Worm (Caenorhabditis elegans): Measurements from ENCODE around the gene col-162.

Gene col-162

DNA sequence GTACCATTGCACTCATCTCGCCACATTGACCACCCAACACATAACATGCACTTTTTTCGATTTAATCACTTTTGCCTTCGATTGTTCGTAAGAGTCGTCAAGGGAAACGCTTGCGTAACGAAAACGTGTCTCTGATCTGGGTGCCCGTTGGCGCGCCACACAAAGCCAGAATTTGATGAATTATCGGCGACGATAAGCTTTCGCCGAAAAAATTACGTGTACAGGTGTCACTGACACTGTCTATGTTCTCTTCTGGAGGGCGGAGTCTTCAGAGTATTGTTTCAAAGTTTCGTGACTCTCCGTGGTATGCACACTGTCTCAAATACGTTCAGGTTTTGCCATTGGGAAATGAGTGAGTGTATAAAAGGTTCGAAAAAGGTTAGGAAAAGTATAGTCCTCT lies 31.1 kb upstream of the col-162 start, which contains the start of gene F53F1.4:
F53F1.4 (plus strand) TSS at position 390 of the 400 bp plus-strand sequence.
- TF ChIP-seq ceh-31 (tag; optimal IDR thresholded peaks at IDR 0.05), result no peak
- TF ChIP-seq hlh-6 (tag; optimal IDR thresholded peaks at IDR 0.05), result no peak
- no peak for TF ChIP-seq unc-55 (GFP tag; optimal IDR thresholded peaks at IDR 0.05)
- no peak for TF ChIP-seq ama-1 (optimal IDR thresholded peaks at IDR 0.05)
- no peak for TF ChIP-seq ahr-1 (tag; optimal IDR thresholded peaks at IDR 0.05)
- no peak for TF ChIP-seq tbx-7 (tag; optimal IDR thresholded peaks at IDR 0.05)
- no peak for TF ChIP-seq hlh-13 (GFP tag; optimal IDR thresholded peaks at IDR 0.05)
- TF ChIP-seq unc-86 (tag; optimal IDR thresholded peaks at IDR 0.05), result no peak
- no peak for TF ChIP-seq elt-2 (tag; optimal IDR thresholded peaks at IDR 0.05)

DNA sequence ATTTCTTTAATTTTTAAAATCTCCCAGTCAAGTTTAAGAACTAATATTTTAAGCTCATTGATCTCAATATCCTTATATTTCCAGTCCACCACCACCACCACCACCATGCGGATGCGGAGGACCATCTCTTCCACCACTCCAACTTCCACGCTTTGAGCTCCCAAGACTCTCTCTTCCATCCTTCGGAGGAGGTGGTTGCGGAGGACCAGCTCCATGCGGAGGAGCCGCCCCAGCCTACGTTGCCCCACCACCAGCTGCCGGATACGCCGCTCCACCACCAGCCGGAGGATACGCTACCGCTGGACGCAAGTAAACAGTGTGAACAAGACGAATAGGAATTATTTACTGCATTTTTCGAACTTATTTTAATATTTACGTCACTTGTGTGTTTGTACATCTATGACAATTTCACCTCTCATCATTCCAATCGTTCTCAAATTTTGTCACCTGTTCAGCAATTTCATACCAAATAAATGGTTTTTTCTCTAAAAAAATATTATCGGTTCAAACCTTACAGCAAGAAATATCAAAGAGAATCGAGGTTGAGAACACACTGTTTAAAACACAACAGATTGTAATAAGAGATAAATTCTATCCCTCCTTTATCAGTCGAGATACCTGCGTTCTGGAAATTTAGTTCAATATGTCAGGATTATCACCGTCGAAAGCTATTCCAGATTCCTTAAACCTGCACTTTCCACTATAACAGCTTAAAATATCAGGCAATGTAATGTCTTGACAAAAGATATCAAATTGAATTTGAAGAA lies 30.4 kb upstream of the col-162 start:
- peak; percentile 17 for TF ChIP-seq ceh-19 (GFP tag; optimal IDR thresholded peaks at IDR 0.05)
- TF ChIP-seq ceh-9 (tag; optimal IDR thresholded peaks at IDR 0.05), result no peak
- TF ChIP-seq unc-55 (GFP tag; optimal IDR thresholded peaks at IDR 0.05), result no peak
- TF ChIP-seq syd-9 (tag; optimal IDR thresholded peaks at IDR 0.05), result no peak
- peak; percentile 5 for TF ChIP-seq fkh-6 (tag; optimal IDR thresholded peaks at IDR 0.05)
- TF ChIP-seq ceh-2 (tag; optimal IDR thresholded peaks at IDR 0.05), result no peak
- TF ChIP-seq unc-42 (tag; optimal IDR thresholded peaks at IDR 0.05), result no peak

DNA sequence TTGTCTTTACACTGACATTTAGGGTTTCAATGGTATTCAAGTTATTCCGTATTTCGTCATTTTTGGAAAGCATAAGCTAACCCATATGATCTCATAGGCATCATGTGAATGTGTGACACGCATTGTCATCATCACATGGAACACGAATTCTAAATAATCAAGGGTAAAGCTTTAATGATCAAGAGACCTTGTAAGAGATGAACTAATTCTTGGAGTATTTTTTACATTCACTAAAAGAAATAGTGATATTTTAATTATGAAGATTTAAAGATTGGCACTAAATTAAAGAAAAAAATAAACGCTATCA lies 29.8 kb upstream of the col-162 start:
- TF ChIP-seq sox-4 (tag; optimal IDR thresholded peaks at IDR 0.05), result no peak
- TF ChIP-seq fkh-10 (GFP tag; optimal IDR thresholded peaks at IDR 0.05), result no peak
- no peak for TF ChIP-seq mec-3 (tag; optimal IDR thresholded peaks at IDR 0.05; ENCODE audit: borderline replicate concordance)
- TF ChIP-seq ceh-34 (tag; optimal IDR thresholded peaks at IDR 0.05), result no peak
- TF ChIP-seq che-1 (tag; optimal IDR thresholded peaks at IDR 0.05), result no peak
- TF ChIP-seq ceh-2 (tag; optimal IDR thresholded peaks at IDR 0.05), result no peak
- no peak for TF ChIP-seq sox-2 (GFP tag; IDR thresholded peaks at IDR 0.05)
- no peak for TF ChIP-seq C08G9.2 (tag; optimal IDR thresholded peaks at IDR 0.05)
- no peak for TF ChIP-seq ceh-18 (tag; optimal IDR thresholded peaks at IDR 0.05)
- TF ChIP-seq ceh-48 (tag; optimal IDR thresholded peaks at IDR 0.05), result no peak
- no peak for TF ChIP-seq ztf-16 (tag; optimal IDR thresholded peaks at IDR 0.05)
- no peak for TF ChIP-seq dve-1 (tag; optimal IDR thresholded peaks at IDR 0.05)
- TF ChIP-seq pax-1 (tag; optimal IDR thresholded peaks at IDR 0.05), result no peak
- no peak for TF ChIP-seq ceh-31 (tag; optimal IDR thresholded peaks at IDR 0.05)
- no peak for TF ChIP-seq unc-55 (GFP tag; optimal IDR thresholded peaks at IDR 0.05)
- no peak for TF ChIP-seq tbx-2 (tag; optimal IDR thresholded peaks at IDR 0.05)
- no peak for TF ChIP-seq pha-2 (tag; optimal IDR thresholded peaks at IDR 0.05)
- no peak for TF ChIP-seq madf-2 (tag; optimal IDR thresholded peaks at IDR 0.05)
- TF ChIP-seq Y22D7AL.16 (tag; optimal IDR thresholded peaks at IDR 0.05), result no peak

DNA sequence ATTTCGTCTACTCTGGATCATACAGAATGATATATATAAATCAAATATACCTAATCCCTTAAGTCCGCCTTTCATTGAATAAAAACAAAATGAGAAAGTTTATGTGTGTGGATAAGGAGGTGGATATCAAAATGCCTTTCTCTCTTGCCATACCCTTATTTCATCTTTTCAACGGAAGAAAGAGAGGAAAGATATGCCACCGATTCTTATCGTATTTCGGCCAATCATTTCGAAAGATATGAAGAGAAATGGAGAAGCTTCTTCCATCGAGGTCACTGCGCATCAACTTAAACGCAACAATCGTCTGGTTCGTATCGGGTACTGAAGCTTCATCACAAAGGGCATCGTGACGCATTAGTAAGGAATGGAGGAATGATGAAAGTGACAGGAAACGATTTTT lies 28.5 kb upstream of the col-162 start:
- no peak for TF ChIP-seq F13H6.1 (tag; optimal IDR thresholded peaks at IDR 0.05)
- no peak for TF ChIP-seq sox-4 (tag; optimal IDR thresholded peaks at IDR 0.05)
- no peak for TF ChIP-seq hlh-8 (tag; optimal IDR thresholded peaks at IDR 0.05)
- no peak for TF ChIP-seq unc-3 (GFP tag; conservative IDR thresholded peaks at IDR 0.05)
- no peak for TF ChIP-seq unc-3 (tag; optimal IDR thresholded peaks at IDR 0.05)
- TF ChIP-seq hlh-13 (GFP tag; optimal IDR thresholded peaks at IDR 0.05), result no peak
- no peak for TF ChIP-seq pros-1 (tag; optimal IDR thresholded peaks at IDR 0.05)
- TF ChIP-seq npax-4 (tag; optimal IDR thresholded peaks at IDR 0.05), result no peak
- no peak for TF ChIP-seq elt-2 (tag; optimal IDR thresholded peaks at IDR 0.05)
- TF ChIP-seq unc-42 (tag; optimal IDR thresholded peaks at IDR 0.05), result no peak
- no peak for TF ChIP-seq rnt-1 (tag; optimal IDR thresholded peaks at IDR 0.05)
- no peak for TF ChIP-seq ref-2 (tag; optimal IDR thresholded peaks at IDR 0.05)
